Fruit fly (Drosophila melanogaster): ENCODE measurements around the gene CG33095.

DNA sequence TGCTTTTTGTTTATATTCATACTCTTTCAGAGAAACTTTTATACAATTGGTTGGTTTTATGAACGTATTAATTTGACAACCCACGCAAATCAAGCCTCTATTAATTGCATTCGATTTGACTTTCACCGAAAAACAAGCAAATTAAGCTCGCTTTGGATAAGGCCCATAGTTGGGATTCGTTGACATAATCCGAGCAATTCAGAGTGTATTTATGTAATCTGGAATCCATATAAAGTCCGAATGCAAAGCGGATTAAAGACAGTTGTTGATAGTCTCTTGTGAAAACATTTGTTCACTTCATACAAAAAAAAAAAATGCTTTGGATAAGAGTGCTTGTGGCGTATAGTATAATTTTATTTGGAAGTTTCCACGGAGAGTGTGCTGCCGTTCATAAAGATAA lies 4.8 kb downstream of the CG33095 start, which contains the start of gene CG45095:
- TF ChIP-seq CG8478 (optimal IDR thresholded peaks at IDR 0.05) (no peak), CTCF (optimal IDR thresholded peaks at IDR 0.05) (no peak)
